Fruit fly (Drosophila melanogaster) whole organism, prepupa: ENCODE results near the gene CG13449.

Experiments used
- Hr38 ChIP-seq: sonication (Bioruptor generic); optimal IDR thresholded peaks from 2 replicates; lab custom pipeline; 2016; ENCODE audit warnings: missing biosample characterization, missing genetic modification characterization
- lz ChIP-seq: fragments of 200-800 bp; sonication (Bioruptor generic); optimal IDR thresholded peaks from 3 replicates; lab custom pipeline; 2016; ENCODE audit warnings: missing biosample characterization, missing genetic modification characterization

dm6 chr3L:15624097-15624496, 11.5 kb upstream of the CG13449 start:
- TF ChIP-seq Hr38 (no peak), lz (GFP tag; lab: Kevin White, UChicago) (no peak)
